Worm (Caenorhabditis elegans): ENCODE measurements around the gene xrn-1.

Gene xrn-1

DNA sequence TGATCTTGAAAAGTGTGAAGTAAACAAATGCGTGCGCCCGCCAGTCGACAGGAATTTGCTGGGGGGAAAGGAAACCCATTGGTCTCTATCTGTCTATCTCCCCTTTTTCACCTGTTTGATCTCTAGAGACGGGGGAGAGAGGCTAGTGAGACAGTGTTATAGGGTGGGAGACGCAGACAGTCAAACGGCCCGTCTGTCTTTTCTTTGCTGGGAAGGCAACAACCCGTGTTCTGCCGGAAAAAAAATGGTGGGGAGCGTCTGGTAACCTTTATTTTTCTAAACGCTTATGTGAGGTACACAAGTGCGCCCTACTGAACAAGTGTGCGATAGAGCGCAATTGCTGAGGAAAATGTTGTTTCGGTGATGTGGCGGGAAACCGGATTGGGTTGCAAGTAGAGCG lies 18.2 kb upstream of the xrn-1 start:
- TF ChIP-seq hmg-4 (GFP tag; optimal IDR thresholded peaks at IDR 0.05) (peak; percentile 73), tra-4 (tag; optimal IDR thresholded peaks at IDR 0.05) (no peak)

DNA sequence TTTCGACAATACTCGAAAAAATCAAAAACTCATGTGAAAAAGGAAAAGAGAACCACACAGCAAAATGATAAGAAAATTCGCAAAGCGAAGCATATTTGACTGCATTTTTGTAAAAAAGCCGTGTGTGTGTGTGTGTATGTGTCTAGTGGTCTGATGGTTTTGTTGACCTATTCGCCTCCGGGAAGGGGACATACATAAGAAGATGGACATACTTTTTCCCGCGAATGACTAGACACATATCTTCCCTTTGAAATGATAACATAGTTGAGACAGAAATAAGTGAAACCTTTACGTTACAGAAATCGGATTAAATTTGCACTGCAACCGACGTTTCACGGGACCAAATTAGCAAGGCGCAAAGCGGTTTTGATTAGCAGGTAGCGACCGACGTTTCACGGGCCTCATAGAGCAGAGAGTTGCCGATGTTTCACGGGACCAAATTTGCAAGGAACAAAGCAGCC lies 17.2 kb upstream of the xrn-1 start:
- TF ChIP-seq sea-1 (GFP tag; conservative IDR thresholded peaks at IDR 0.05) (no peak), ceh-13 (GFP tag; optimal IDR thresholded peaks at IDR 0.05) (no peak), hnd-1 (tag; optimal IDR thresholded peaks at IDR 0.05) (no peak), scrt-1 (GFP tag; IDR thresholded peaks at IDR 0.05) (no peak), B0310.2 (tag; optimal IDR thresholded peaks at IDR 0.05) (no peak), tbx-37 (GFP tag; conservative IDR thresholded peaks at IDR 0.05) (no peak), tbx-11 (GFP tag; IDR thresholded peaks at IDR 0.05) (no peak), tra-4 (tag; optimal IDR thresholded peaks at IDR 0.05) (no peak), ets-7 (tag; optimal IDR thresholded peaks at IDR 0.05) (no peak), F13C5.2 (tag; optimal IDR thresholded peaks at IDR 0.05) (no peak), ama-1 (optimal IDR thresholded peaks at IDR 0.05) (no peak), ceh-36 (tag; optimal IDR thresholded peaks at IDR 0.05) (no peak), flt-1 (GFP tag; IDR thresholded peaks at IDR 0.05) (no peak), aly-1 (tag; optimal IDR thresholded peaks at IDR 0.05) (no peak), hmg-4 (GFP tag; optimal IDR thresholded peaks at IDR 0.05) (no peak), pes-1 (GFP tag; IDR thresholded peaks at IDR 0.05) (no peak), hmbx-1 (tag; optimal IDR thresholded peaks at IDR 0.05) (no peak)

DNA sequence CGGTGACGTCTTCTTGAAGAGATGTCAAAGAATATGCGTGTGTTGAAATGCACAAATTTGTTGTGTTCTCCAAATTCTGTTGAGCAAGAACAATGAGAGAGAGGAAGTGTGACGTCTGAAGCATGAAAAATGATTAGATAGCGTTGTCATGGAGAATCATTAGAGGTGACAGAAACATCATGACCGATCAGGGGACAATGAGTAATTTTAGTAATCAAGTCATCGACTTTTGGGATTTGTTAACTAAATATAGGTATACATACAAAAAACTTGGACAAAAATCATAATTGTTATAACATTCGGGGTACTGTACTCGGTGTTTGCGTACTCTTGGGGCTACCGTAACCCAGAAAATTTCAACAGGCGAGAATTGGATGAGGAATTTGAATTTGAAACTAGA lies 16.5 kb upstream of the xrn-1 start, which contains the start of gene daf-5:
Gene daf-5 (minus strand): TSS at position 101 of the 400 bp plus-strand sequence.
- TF ChIP-seq hmbx-1 (tag; optimal IDR thresholded peaks at IDR 0.05) = no peak
- TF ChIP-seq tbx-37 (GFP tag; conservative IDR thresholded peaks at IDR 0.05) = no peak
- TF ChIP-seq tra-4 (tag; optimal IDR thresholded peaks at IDR 0.05) = no peak
- no peak for TF ChIP-seq flt-1 (GFP tag; IDR thresholded peaks at IDR 0.05)
- TF ChIP-seq ets-7 (tag; optimal IDR thresholded peaks at IDR 0.05) = no peak
- no peak for TF ChIP-seq F13C5.2 (tag; optimal IDR thresholded peaks at IDR 0.05)
- TF ChIP-seq hmg-4 (GFP tag; optimal IDR thresholded peaks at IDR 0.05) = no peak
- TF ChIP-seq hnd-1 (tag; optimal IDR thresholded peaks at IDR 0.05) = no peak
- TF ChIP-seq ama-1 (optimal IDR thresholded peaks at IDR 0.05) = no peak

DNA sequence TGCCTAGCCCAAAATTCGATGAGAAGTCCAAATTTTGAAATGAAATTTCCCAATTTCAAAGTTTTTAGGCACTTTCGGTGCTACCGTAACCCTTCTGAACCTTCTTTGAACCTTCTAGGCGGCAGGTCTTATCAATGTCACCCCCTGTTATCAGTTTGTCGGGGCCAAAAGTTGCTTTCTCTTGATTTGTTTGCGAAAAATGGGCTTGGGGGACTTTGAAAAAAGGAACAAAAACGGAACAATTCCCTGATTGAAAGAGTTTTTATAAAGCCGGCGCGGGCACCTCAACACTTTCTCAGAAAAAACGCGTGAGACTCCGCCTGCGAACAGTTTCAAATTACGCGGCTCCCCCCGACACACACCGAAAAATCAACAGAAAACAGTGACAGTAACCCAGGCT lies 15.6 kb upstream of the xrn-1 start:
- TF ChIP-seq ets-7 (tag; optimal IDR thresholded peaks at IDR 0.05) = no peak

DNA sequence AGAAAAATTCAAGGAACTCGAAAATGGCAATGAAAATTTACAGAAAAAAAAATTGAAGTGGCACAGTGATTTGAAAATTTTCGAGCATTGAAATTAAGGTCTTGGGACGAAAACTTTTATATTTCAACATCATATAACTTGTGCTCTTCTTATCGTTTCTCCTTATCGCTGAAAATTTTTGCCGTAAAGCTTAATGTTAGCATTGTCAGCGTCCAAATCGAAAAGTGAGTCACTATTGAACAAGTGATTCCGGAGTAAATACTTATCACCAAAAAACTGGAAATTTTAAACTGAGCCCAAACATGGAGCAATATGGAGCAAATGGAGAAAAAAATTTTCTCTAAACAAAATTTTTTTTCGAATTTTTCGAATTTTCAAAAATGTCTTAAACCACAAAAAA lies 13.0 kb upstream of the xrn-1 start:
- no peak for TF ChIP-seq hmg-4 (GFP tag; optimal IDR thresholded peaks at IDR 0.05)
- no peak for TF ChIP-seq aly-1 (tag; optimal IDR thresholded peaks at IDR 0.05)
- TF ChIP-seq tbx-11 (GFP tag; IDR thresholded peaks at IDR 0.05) = no peak
- no peak for TF ChIP-seq flt-1 (GFP tag; IDR thresholded peaks at IDR 0.05)
- TF ChIP-seq sea-1 (GFP tag; conservative IDR thresholded peaks at IDR 0.05) = no peak
- TF ChIP-seq pes-1 (GFP tag; IDR thresholded peaks at IDR 0.05) = no peak
- no peak for TF ChIP-seq tbx-37 (GFP tag; conservative IDR thresholded peaks at IDR 0.05)
- TF ChIP-seq ceh-13 (GFP tag; optimal IDR thresholded peaks at IDR 0.05) = no peak
- TF ChIP-seq tra-4 (tag; optimal IDR thresholded peaks at IDR 0.05) = no peak
- no peak for TF ChIP-seq hnd-1 (tag; optimal IDR thresholded peaks at IDR 0.05)
- no peak for TF ChIP-seq hmbx-1 (tag; optimal IDR thresholded peaks at IDR 0.05)
- no peak for TF ChIP-seq ceh-36 (tag; optimal IDR thresholded peaks at IDR 0.05)
- TF ChIP-seq F13C5.2 (tag; optimal IDR thresholded peaks at IDR 0.05) = no peak
- TF ChIP-seq scrt-1 (GFP tag; IDR thresholded peaks at IDR 0.05) = no peak

DNA sequence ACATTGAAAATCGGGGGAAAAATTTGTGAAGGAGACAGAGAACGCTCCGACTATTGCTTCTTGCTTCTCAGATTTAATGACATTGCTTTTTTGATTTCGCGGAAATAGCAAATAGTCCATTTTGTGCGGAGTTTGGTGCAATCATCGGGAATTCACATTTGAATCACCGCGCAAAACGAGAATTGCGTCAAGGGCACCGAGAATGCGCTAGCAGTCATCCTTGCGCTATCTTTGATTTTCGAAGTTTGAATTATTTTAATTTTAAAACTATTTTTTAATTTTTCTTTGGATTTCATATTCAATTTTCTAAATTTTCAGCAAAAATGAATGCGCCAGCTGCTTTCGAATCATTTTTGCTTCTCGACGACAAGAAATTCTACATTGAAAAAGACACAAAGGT lies 8.9 kb upstream of the xrn-1 start, which contains the start of gene rpb-11:
Gene rpb-11 (plus strand): TSS at position 319 of the 400 bp plus-strand sequence.
- TF ChIP-seq B0310.2 (tag; optimal IDR thresholded peaks at IDR 0.05) (no peak), scrt-1 (GFP tag; IDR thresholded peaks at IDR 0.05) (peak; percentile 36; the same call in 1 of the 2 replicates), ama-1 (optimal IDR thresholded peaks at IDR 0.05) (no peak), hmbx-1 (tag; optimal IDR thresholded peaks at IDR 0.05) (no peak), tbx-37 (GFP tag; conservative IDR thresholded peaks at IDR 0.05) (peak; percentile 60; the same call in 1 of the 2 replicates), ceh-36 (tag; optimal IDR thresholded peaks at IDR 0.05) (no peak), aly-1 (tag; optimal IDR thresholded peaks at IDR 0.05) (no peak), hnd-1 (tag; optimal IDR thresholded peaks at IDR 0.05) (peak; percentile 17), F13C5.2 (tag; optimal IDR thresholded peaks at IDR 0.05) (peak; percentile 88), sea-1 (GFP tag; conservative IDR thresholded peaks at IDR 0.05) (0 out of 2 replicates have a peak, but pooled peaks have one; percentile 24), tra-4 (tag; optimal IDR thresholded peaks at IDR 0.05) (no peak), tbx-11 (GFP tag; IDR thresholded peaks at IDR 0.05) (peak; percentile 59; the same call in 1 of the 2 replicates), ceh-13 (GFP tag; optimal IDR thresholded peaks at IDR 0.05) (peak; percentile 23), flt-1 (GFP tag; IDR thresholded peaks at IDR 0.05) (peak; percentile 72), hmg-4 (GFP tag; optimal IDR thresholded peaks at IDR 0.05) (peak; percentile 34), pes-1 (GFP tag; IDR thresholded peaks at IDR 0.05) (peak; percentile 68), ets-7 (tag; optimal IDR thresholded peaks at IDR 0.05) (no peak)

DNA sequence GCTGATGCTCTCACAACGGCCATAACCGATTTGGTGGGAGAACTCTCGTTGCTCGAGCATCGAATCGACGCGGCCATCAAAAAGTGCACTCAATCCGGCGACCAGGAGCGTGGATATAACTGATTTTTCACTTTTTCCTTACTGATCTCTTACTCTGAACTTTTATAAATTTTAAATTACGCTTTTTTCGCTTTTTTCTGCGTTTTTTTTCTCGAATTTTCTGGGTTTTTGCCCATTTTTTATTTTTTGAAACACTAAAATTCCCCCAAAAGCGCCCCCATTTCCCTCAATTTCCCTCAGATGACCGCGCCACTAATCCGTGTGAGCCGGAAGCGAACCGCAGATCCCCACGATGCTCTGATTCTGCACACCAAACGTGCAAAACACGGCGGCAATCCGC lies 8.3 kb upstream of the xrn-1 start, which contains the start of gene W01G7.4:
Gene W01G7.4 (plus strand): TSS at position 301 of the 400 bp plus-strand sequence.
- TF ChIP-seq pes-1 (GFP tag; IDR thresholded peaks at IDR 0.05) = no peak

DNA sequence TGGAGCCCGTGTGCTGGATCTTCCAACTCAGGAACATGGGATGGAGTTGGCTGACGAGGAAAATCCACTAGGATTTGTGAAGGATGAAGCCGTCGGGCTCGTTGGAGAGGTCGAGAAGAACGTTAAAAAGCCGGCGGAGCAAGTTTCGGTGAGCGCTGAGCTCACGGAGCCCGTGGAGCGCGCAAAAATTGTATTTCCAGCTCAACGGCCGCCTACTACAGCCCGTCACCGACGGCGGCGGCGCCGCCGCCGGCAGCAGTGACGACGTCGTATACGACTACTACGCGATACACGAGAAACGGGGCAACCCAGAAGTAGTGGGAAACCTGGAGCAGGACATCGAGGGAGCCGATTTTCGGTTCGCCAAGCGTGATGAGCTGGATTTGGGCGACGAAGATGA lies 7.8 kb upstream of the xrn-1 start:
- TF ChIP-seq pes-1 (GFP tag; IDR thresholded peaks at IDR 0.05) = 0 out of 2 replicates have a peak, but pooled peaks have one; percentile 6
- no peak for TF ChIP-seq sea-1 (GFP tag; conservative IDR thresholded peaks at IDR 0.05)
